Worm (Caenorhabditis elegans) whole organism, mixed stage, embryonic: ENCODE measurements around the gene pfd-2.

Source experiments
- M03D4.4 ChIP-seq: sonication (generic microtip); optimal IDR thresholded peaks from 2 replicates; lab custom pipeline; 2017; ENCODE audit warnings: mild to moderate bottlenecking, missing genetic modification characterization, missing compliant biosample characterization
- blmp-1 ChIP-seq: fragments of 150-350 bp; optimal IDR thresholded peaks from 2 replicates; lab custom pipeline; 2014; ENCODE audit warnings: missing biosample characterization, missing genetic modification characterization
- elt-1 ChIP-seq: sonication (generic microtip); optimal IDR thresholded peaks from 2 replicates; lab custom pipeline; 2017; ENCODE audit warnings: missing genetic modification characterization, mild to moderate bottlenecking, missing compliant biosample characterization, antibody characterized with exemption, moderate library complexity, borderline replicate concordance; ENCODE audit not compliant: insufficient read depth
- elt-3 ChIP-seq: fragments of 150-350 bp; optimal IDR thresholded peaks from 2 replicates; lab custom pipeline; 2014; ENCODE audit warnings: missing biosample characterization, missing genetic modification characterization
- ham-2 ChIP-seq: fragments of 200-800 bp; sonication (Bioruptor generic); optimal IDR thresholded peaks from 2 replicates; lab custom pipeline; 2018; ENCODE audit warnings: mild to moderate bottlenecking, missing genetic modification characterization, missing compliant biosample characterization
- lin-13 ChIP-seq: fragments of 150-350 bp; optimal IDR thresholded peaks from 2 replicates; lab custom pipeline; 2014; ENCODE audit warnings: missing biosample characterization, missing genetic modification characterization
- lsy-2 ChIP-seq: fragments of 150-350 bp; optimal IDR thresholded peaks from 2 replicates; lab custom pipeline; 2014; ENCODE audit warnings: missing biosample characterization, missing genetic modification characterization
- mep-1 ChIP-seq: fragments of 150-350 bp; optimal IDR thresholded peaks from 2 replicates; lab custom pipeline; 2017; ENCODE audit warnings: missing biosample characterization, missing genetic modification reagents, missing genetic modification characterization, inconsistent platforms
- nhr-2 ChIP-seq: fragments of 150-350 bp; optimal IDR thresholded peaks from 2 replicates; lab custom pipeline; 2014; ENCODE audit warnings: missing biosample characterization, missing genetic modification characterization
- nhr-237 ChIP-seq: fragments of 150-350 bp; optimal IDR thresholded peaks from 2 replicates; lab custom pipeline; 2014; ENCODE audit warnings: missing biosample characterization, missing genetic modification characterization
- nhr-76 ChIP-seq: sonication (generic microtip); optimal IDR thresholded peaks from 2 replicates; lab custom pipeline; 2017; ENCODE audit warnings: missing biosample characterization, missing genetic modification characterization
- pha-4 ChIP-seq: fragments of 150-350 bp; optimal IDR thresholded peaks from 2 replicates; lab custom pipeline; 2018; ENCODE audit warnings: missing biosample characterization, missing genetic modification reagents, missing genetic modification characterization
- unc-120 ChIP-seq: sonication (generic microtip); optimal IDR thresholded peaks from 2 replicates; lab custom pipeline; 2017; ENCODE audit warnings: missing genetic modification characterization, missing compliant biosample characterization; ENCODE audit not compliant: poor library complexity, severe bottlenecking
- unc-62 ChIP-seq: fragments of 150-350 bp; optimal IDR thresholded peaks from 2 replicates; lab custom pipeline; 2014; ENCODE audit warnings: missing biosample characterization, missing genetic modification reagents, missing genetic modification characterization

DNA sequence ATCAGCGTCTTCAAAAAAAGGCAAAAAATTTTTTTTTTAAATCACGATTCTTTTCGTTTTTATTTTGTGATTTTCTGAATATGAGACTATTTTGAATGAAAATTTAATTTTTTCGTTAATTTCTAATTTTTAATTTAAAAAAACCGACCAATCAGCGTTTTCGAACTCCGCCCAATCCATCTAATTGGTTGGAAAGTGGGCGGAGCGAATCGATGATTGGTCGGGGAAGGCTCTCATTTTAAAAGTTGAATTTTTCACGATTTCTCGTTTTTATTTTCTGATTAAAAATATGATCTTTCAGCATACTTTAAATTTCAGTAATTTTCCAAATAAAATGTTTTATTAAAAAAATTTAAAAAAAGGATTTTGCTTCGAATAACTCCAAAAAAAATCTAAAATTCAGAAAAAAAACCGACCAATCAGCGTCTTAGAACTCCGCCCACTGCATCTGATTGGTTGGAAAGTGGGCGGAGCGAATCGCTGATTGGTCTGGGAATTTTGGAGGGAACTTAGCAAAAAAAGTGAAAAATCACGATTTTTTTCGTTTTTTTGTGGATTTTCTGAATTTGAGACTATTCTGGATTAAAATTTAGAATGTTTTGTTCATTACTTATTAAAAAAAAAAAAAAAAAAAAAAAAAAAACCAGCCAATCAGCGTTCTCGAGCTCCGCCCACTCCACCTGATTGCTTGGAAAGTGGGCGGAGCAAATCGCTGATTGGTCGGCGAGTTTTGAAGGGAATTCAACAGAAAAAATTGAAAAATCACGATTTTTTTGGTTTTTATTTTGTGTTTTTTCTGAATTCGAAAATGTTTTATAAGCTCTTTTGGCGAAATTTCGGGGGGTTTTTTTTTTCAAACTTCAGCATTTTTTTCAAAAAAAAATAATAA lies 42.0 kb upstream of the pfd-2 start:
- TF ChIP-seq elt-1 (no peak), ham-2 (GFP tag; lab: Kevin White, UChicago) (no peak), lsy-2 (tag; lab: Kevin White, UChicago) (no peak), pha-4 (tag; lab: Kevin White, UChicago) (no peak), nhr-237 (no peak), unc-120 (no peak), mep-1 (tag; lab: Kevin White, UChicago) (no peak), blmp-1 (no peak), nhr-76 (tag; lab: Kevin White, UChicago) (no peak), lin-13 (tag; lab: Kevin White, UChicago) (no peak), M03D4.4 (tag; lab: Kevin White, UChicago) (no peak), unc-62 (GFP tag; lab: Kevin White, UChicago) (no peak), elt-3 (tag; lab: Kevin White, UChicago) (no peak), nhr-2 (no peak)
